Worm (Caenorhabditis elegans) whole organism, L2 larva: Measurements from ENCODE around the gene T06C12.12.

Experiments used
- C34F6.9 ChIP-seq: fragments of 150-350 bp; optimal IDR thresholded peaks from 2 replicates; lab custom pipeline; 2014; ENCODE audit warnings: missing biosample characterization, missing genetic modification characterization
- F13H6.1 ChIP-seq: sonication (generic microtip); optimal IDR thresholded peaks from 2 replicates; lab custom pipeline; 2016; ENCODE audit warnings: missing genetic modification characterization, missing compliant biosample characterization
- R02D3.7 ChIP-seq: fragments of 150-350 bp; optimal IDR thresholded peaks from 2 replicates; lab custom pipeline; 2014; ENCODE audit warnings: missing biosample characterization, missing genetic modification characterization
- ZK546.5 ChIP-seq: sonication (generic microtip); optimal IDR thresholded peaks from 2 replicates; lab custom pipeline; 2017; ENCODE audit warnings: missing biosample characterization, missing genetic modification characterization
- alr-1 ChIP-seq: fragments of 150-350 bp; optimal IDR thresholded peaks from 2 replicates; lab custom pipeline; 2014; ENCODE audit warnings: missing biosample characterization, missing genetic modification characterization
- aly-2 ChIP-seq: fragments of 150-350 bp; optimal IDR thresholded peaks from 2 replicates; lab custom pipeline; 2014; ENCODE audit warnings: missing biosample characterization, missing genetic modification characterization
- ama-1 ChIP-seq: fragments of 150-350 bp; optimal IDR thresholded peaks from 2 replicates; lab custom pipeline; 2018; ENCODE audit warnings: inconsistent platforms
- blmp-1 ChIP-seq: sonication (generic microtip); optimal IDR thresholded peaks from 2 replicates; lab custom pipeline; 2017; ENCODE audit warnings: missing genetic modification characterization, mild to moderate bottlenecking, missing compliant biosample characterization, antibody characterized with exemption, moderate library complexity; ENCODE audit not compliant: insufficient read depth
- ceh-16 ChIP-seq: fragments of 150-350 bp; optimal IDR thresholded peaks from 2 replicates; lab custom pipeline; 2014; ENCODE audit warnings: missing biosample characterization, missing genetic modification characterization
- ceh-82 ChIP-seq: fragments of 150-350 bp; optimal IDR thresholded peaks from 2 replicates; lab custom pipeline; 2014; ENCODE audit warnings: missing biosample characterization, missing genetic modification characterization
- crh-2 ChIP-seq: sonication (generic microtip); optimal IDR thresholded peaks from 2 replicates; lab custom pipeline; 2017; ENCODE audit warnings: missing biosample characterization, missing genetic modification characterization
- dmd-4 ChIP-seq: sonication (generic microtip); optimal IDR thresholded peaks from 2 replicates; lab custom pipeline; 2017; ENCODE audit warnings: missing biosample characterization, missing genetic modification characterization
- elt-3 ChIP-seq: sonication (generic microtip); optimal IDR thresholded peaks from 2 replicates; lab custom pipeline; 2017; ENCODE audit warnings: missing biosample characterization, missing genetic modification characterization
- fos-1 ChIP-seq: fragments of 150-350 bp; optimal IDR thresholded peaks from 2 replicates; lab custom pipeline; 2014; ENCODE audit warnings: missing biosample characterization, missing genetic modification characterization
- gmeb-1 ChIP-seq: fragments of 150-350 bp; optimal IDR thresholded peaks from 2 replicates; lab custom pipeline; 2014; ENCODE audit warnings: missing biosample characterization, missing genetic modification characterization
- lin-11 ChIP-seq: fragments of 150-350 bp; sonication (generic microtip); optimal IDR thresholded peaks from 2 replicates; lab custom pipeline; 2014; ENCODE audit warnings: missing biosample characterization, missing genetic modification characterization, inconsistent platforms, mixed read lengths
- lin-13 ChIP-seq: fragments of 150-350 bp; optimal IDR thresholded peaks from 2 replicates; lab custom pipeline; 2014; ENCODE audit warnings: missing biosample characterization, missing genetic modification reagents, missing genetic modification characterization
- lin-39 ChIP-seq: fragments of 150-350 bp; optimal IDR thresholded peaks from 2 replicates; lab custom pipeline; 2014; ENCODE audit warnings: missing biosample characterization, missing genetic modification reagents, missing genetic modification characterization
- mab-5 ChIP-seq: fragments of 150-350 bp; optimal IDR thresholded peaks from 2 replicates; lab custom pipeline; 2014; ENCODE audit warnings: missing biosample characterization, missing genetic modification characterization
- mbf-1 ChIP-seq: sonication (generic microtip); optimal IDR thresholded peaks from 2 replicates; lab custom pipeline; 2017; ENCODE audit warnings: missing biosample characterization, missing genetic modification characterization
- mdl-1 ChIP-seq, 2 experiments: fragments of 150-350 bp in 1 of 2; sonication (generic microtip) in 1 of 2; optimal IDR thresholded peaks; 2 replicates each; lab custom pipeline; 2017; ENCODE audit warnings: missing biosample characterization in 2 of 2, missing genetic modification characterization in 2 of 2
- nhr-10 ChIP-seq: sonication (generic microtip); optimal IDR thresholded peaks from 2 replicates; lab custom pipeline; 2017; ENCODE audit warnings: missing biosample characterization, missing genetic modification characterization
- nhr-11 ChIP-seq: fragments of 150-350 bp; optimal IDR thresholded peaks from 2 replicates; lab custom pipeline; 2014; ENCODE audit warnings: missing biosample characterization, missing genetic modification characterization
- nhr-12 ChIP-seq: fragments of 150-350 bp; optimal IDR thresholded peaks from 2 replicates; lab custom pipeline; 2014; ENCODE audit warnings: missing biosample characterization, missing genetic modification characterization
- nhr-129 ChIP-seq: fragments of 150-350 bp; optimal IDR thresholded peaks from 2 replicates; lab custom pipeline; 2014; ENCODE audit warnings: missing biosample characterization, missing genetic modification characterization
- nhr-21 ChIP-seq: fragments of 150-350 bp; optimal IDR thresholded peaks from 2 replicates; lab custom pipeline; 2014; ENCODE audit warnings: missing biosample characterization, missing genetic modification characterization
- nhr-23 ChIP-seq: fragments of 150-350 bp; optimal IDR thresholded peaks from 2 replicates; lab custom pipeline; 2014; ENCODE audit warnings: missing biosample characterization, missing genetic modification reagents, missing genetic modification characterization
- nhr-6 ChIP-seq: fragments of 150-350 bp; optimal IDR thresholded peaks from 2 replicates; lab custom pipeline; 2014; ENCODE audit warnings: missing biosample characterization, missing genetic modification characterization
- nhr-77 ChIP-seq: fragments of 150-350 bp; optimal IDR thresholded peaks from 2 replicates; lab custom pipeline; 2014; ENCODE audit warnings: missing biosample characterization, missing genetic modification characterization
- skn-1 ChIP-seq: sonication (generic microtip); optimal IDR thresholded peaks from 2 replicates; lab custom pipeline; 2017; ENCODE audit warnings: missing biosample characterization, missing genetic modification characterization
- sma-3 ChIP-seq: sonication (generic microtip); optimal IDR thresholded peaks from 2 replicates; lab custom pipeline; 2016; ENCODE audit warnings: missing genetic modification reagents, missing genetic modification characterization, missing compliant biosample characterization
- sma-9 ChIP-seq, 2 experiments: fragments of 150-350 bp in 1 of 2; sonication (generic microtip) in 1 of 2; optimal IDR thresholded peaks; 2 replicates each; lab custom pipeline; 2014 to 2016; ENCODE audit warnings: missing genetic modification characterization in 2 of 2, mild to moderate bottlenecking in 1 of 2, missing biosample characterization in 1 of 2, missing compliant biosample characterization in 1 of 2, missing genetic modification reagents in 1 of 2, moderate library complexity in 1 of 2
- snpc-4 ChIP-seq: fragments of 150-350 bp; optimal IDR thresholded peaks from 2 replicates; lab custom pipeline; 2014; ENCODE audit warnings: missing biosample characterization, missing genetic modification characterization
- unc-39 ChIP-seq: fragments of 150-350 bp; optimal IDR thresholded peaks from 2 replicates; lab custom pipeline; 2014; ENCODE audit warnings: missing biosample characterization, missing genetic modification characterization
- unc-55 ChIP-seq: fragments of 150-350 bp; sonication (generic microtip); optimal IDR thresholded peaks from 3 replicates; lab custom pipeline; 2014; ENCODE audit warnings: missing biosample characterization, missing genetic modification reagents, missing genetic modification characterization
- zag-1 ChIP-seq: fragments of 150-350 bp; optimal IDR thresholded peaks from 2 replicates; lab custom pipeline; 2014; ENCODE audit warnings: missing biosample characterization, missing genetic modification characterization
- ztf-1 ChIP-seq: fragments of 200-800 bp; sonication (Bioruptor generic); conservative IDR thresholded peaks from 2 replicates; pipeline ENCODE4 v1.3.6; 2022; ENCODE audit warnings: missing genetic modification characterization, missing compliant biosample characterization
- ztf-11 ChIP-seq: sonication (generic microtip); optimal IDR thresholded peaks from 2 replicates; lab custom pipeline; 2017; ENCODE audit warnings: missing biosample characterization, missing genetic modification characterization
- ztf-4 ChIP-seq: fragments of 150-350 bp; optimal IDR thresholded peaks from 2 replicates; lab custom pipeline; 2014; ENCODE audit warnings: missing biosample characterization, missing genetic modification characterization

Gene T06C12.12

DNA sequence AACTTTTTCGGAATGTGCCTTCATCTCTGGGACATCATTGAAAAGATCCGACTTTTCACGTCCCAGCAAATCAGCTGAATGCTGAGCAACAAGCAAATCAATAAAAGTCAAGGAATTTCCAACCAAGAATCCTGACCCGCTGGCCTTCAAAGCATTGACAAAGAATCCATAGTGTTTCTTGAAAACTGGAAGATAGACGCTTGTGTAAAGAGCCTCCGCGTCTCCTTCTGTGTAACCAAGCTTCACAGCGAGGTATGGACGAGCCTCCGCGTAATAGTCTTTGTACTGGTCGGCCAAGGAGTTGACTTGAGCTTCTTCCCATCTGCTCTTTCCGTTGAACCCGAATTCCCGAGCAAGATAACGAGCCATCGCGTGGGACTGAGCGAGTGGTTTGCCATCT is 23.4 kb downstream of the T06C12.12 start:
- no peak for TF ChIP-seq nhr-10 (tag; lab: Kevin White, UChicago)
- no peak for TF ChIP-seq sma-3 (GFP tag; lab: Kevin White, UChicago)
- no peak for TF ChIP-seq nhr-21 (tag; lab: Kevin White, UChicago)
- TF ChIP-seq nhr-129 (tag; lab: Kevin White, UChicago): no peak
- TF ChIP-seq dmd-4: no peak
- TF ChIP-seq ceh-16 (tag; lab: Kevin White, UChicago): no peak
- TF ChIP-seq ztf-1 (GFP tag; lab: Robert Waterston, UW): no peak
- no peak for TF ChIP-seq C34F6.9 (tag; lab: Kevin White, UChicago)
- TF ChIP-seq lin-39 (tag; lab: Kevin White, UChicago): no peak
- TF ChIP-seq F13H6.1 (tag; lab: Kevin White, UChicago): no peak

DNA sequence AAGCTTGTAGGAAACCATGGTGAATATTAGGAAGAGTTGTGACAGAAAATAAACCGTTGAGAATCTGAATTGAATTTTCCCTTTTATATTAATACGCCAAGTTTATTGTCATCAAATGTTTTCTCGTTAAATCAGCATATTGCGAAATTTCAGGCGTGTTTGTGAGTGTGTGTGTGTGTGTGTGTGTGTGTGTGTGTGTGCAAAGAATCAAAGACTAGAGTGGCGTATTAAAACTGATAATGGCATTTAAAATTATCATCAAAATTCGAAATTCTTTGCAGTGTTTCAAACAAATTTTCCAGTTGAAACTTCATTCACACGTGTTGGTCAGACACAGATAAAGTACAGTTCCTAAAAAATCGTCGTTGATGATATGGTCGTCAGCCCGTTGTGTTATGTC is 24.1 kb downstream of the T06C12.12 start, which contains the start of gene gst-38:
TSS of gene gst-38 (minus strand) at position 152 of the 400 bp plus-strand sequence.
- TF ChIP-seq fos-1: peak; percentile 63
- peak; percentile 57 for TF ChIP-seq sma-9 (GFP tag; optimal IDR thresholded peaks at IDR 0.05; lab: Kevin White, UChicago)
- no peak for TF ChIP-seq sma-9 (tag; optimal IDR thresholded peaks at IDR 0.05; lab: Kevin White, UChicago)
- TF ChIP-seq lin-39 (tag; lab: Kevin White, UChicago): no peak
- TF ChIP-seq crh-2: peak; percentile 30
- no peak for TF ChIP-seq mbf-1 (tag; lab: Kevin White, UChicago)

DNA sequence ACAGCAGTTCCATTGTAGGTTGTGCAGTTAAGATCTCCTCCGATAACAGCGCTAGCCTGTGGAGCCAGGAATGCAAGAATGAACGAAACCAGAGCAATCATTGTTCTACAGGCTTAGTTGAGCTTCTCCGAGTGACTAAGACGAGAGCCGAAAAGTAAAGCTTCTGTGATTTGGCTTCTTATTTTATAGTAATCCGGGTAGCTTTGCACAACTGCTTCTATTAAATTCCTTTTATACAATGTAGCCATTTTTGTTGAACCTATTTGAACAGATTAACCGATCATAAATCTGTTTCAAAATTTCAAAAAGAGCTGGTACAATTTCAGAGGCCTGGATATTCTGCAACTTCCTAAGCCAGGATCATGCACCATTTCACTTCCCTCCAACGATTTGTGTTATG is 25.6 kb downstream of the T06C12.12 start, which contains the start of gene F35E8.9:
TSS of gene F35E8.9 (minus strand) at position 101 of the 400 bp plus-strand sequence.
- TF ChIP-seq snpc-4 (tag; lab: Kevin White, UChicago) (no peak), nhr-6 (tag; lab: Kevin White, UChicago) (no peak), ceh-82 (no peak), nhr-129 (tag; lab: Kevin White, UChicago) (no peak), R02D3.7 (tag; lab: Kevin White, UChicago) (no peak), alr-1 (tag; lab: Kevin White, UChicago) (no peak), zag-1 (no peak), C34F6.9 (tag; lab: Kevin White, UChicago) (no peak), mdl-1 (tag; optimal IDR thresholded peaks at IDR 0.05; lab: Kevin White, UChicago) (no peak), crh-2 (no peak), nhr-12 (no peak), fos-1 (no peak), dmd-4 (no peak), ztf-1 (GFP tag; lab: Robert Waterston, UW) (no peak)
- TF ChIP-seq, all 48 proteins: peak for 0

DNA sequence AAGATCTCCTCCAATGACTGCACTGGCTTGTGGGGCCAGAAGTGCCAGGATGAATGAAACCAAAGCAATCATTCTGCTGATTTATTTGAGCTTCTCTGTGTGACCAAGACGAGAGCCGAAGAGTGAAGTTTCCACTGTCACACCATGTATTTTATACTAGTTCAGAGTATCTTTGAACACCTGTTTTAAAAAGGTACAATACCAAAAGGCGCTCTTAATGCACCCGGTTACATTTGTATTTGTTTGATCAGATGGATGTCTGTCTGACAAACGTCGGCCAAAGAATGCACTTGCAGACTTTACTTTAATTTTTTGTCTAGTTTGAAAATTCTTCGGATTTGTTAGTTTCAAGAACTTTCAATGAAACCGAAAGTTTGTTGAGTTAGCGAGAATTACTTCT is 28.4 kb downstream of the T06C12.12 start, which contains the start of gene F35E8.10:
TSS of gene F35E8.10 (minus strand) at position 101 of the 400 bp plus-strand sequence.
- TF ChIP-seq nhr-12 (no peak), nhr-21 (tag; lab: Kevin White, UChicago) (no peak), nhr-77 (tag; lab: Kevin White, UChicago) (no peak), mab-5 (tag; lab: Kevin White, UChicago) (no peak), ceh-16 (tag; lab: Kevin White, UChicago) (no peak), lin-13 (GFP tag; lab: Kevin White, UChicago) (no peak), aly-2 (no peak), alr-1 (tag; lab: Kevin White, UChicago) (no peak), blmp-1 (tag; lab: Kevin White, UChicago) (no peak), nhr-10 (tag; lab: Kevin White, UChicago) (no peak), unc-55 (GFP tag; lab: Kevin White, UChicago) (no peak), gmeb-1 (no peak), F13H6.1 (tag; lab: Kevin White, UChicago) (no peak), zag-1 (no peak)
- TF ChIP-seq, all 48 proteins: peak for 0

- TF ChIP-seq lin-39 (tag; lab: Kevin White, UChicago) (no peak), C34F6.9 (tag; lab: Kevin White, UChicago) (no peak), gmeb-1 (no peak), ama-1 (lab: Kevin White, UChicago) (no peak), F13H6.1 (tag; lab: Kevin White, UChicago) (no peak), lin-11 (tag; lab: Kevin White, UChicago) (no peak), sma-3 (GFP tag; lab: Kevin White, UChicago) (no peak), ztf-11 (tag; lab: Kevin White, UChicago) (no peak), ZK546.5 (tag; lab: Kevin White, UChicago) (no peak), elt-3 (tag; lab: Kevin White, UChicago) (no peak), nhr-11 (tag; lab: Kevin White, UChicago) (no peak), nhr-77 (tag; lab: Kevin White, UChicago) (no peak), zag-1 (no peak), skn-1 (no peak), unc-39 (no peak), nhr-23 (tag; lab: Kevin White, UChicago) (no peak), sma-9 (GFP tag; optimal IDR thresholded peaks at IDR 0.05; lab: Kevin White, UChicago) (no peak), sma-9 (tag; optimal IDR thresholded peaks at IDR 0.05; lab: Kevin White, UChicago) (no peak), ztf-4 (no peak)
- TF ChIP-seq, all 48 proteins: peak for 0
These were observed 29.2 kb downstream of the T06C12.12 start, which contains the start of gene cdr-1 for ce11 chrV:15921102-15921501. cdr-1 (plus strand) TSS chrV:15921309.
